Fruit fly (Drosophila melanogaster): ENCODE data around the gene CG10431.

Gene CG10431

DNA sequence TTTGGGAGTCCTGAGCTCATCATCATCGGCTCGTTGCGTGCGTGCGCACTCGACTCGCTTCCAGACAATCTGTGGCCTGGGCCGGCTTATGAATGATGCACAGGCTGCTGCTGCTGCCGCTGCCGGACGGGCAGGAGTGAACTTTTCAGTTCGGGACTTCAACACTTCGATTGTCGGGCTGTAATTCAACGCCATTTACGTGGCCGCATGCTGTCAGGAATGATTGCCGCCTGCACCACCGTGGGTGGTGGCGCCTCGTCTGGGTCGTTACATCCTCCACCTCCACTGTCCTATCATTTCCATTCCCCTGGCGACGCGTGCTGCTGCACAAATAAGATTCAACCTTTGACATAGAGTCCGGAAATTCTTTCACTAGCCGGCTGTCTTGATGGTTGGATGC, 35.5 kb downstream of the CG10431 start:
- TF ChIP-seq fd96Ca (GFP tag; IDR thresholded peaks at IDR 0.05) (no peak), rn (GFP tag; IDR thresholded peaks at IDR 0.05) (no peak), CG12605 (GFP tag; IDR thresholded peaks at IDR 0.05) (no peak), CG9948 (tag; optimal IDR thresholded peaks at IDR 0.05) (no peak), EcR (GFP tag; optimal IDR thresholded peaks at IDR 0.05) (no peak), Snoo (tag; optimal IDR thresholded peaks at IDR 0.05) (no peak), CG13204 (GFP tag; optimal IDR thresholded peaks at IDR 0.05) (no peak), CG4496 (GFP tag; IDR thresholded peaks at IDR 0.05) (no peak), gl (tag; optimal IDR thresholded peaks at IDR 0.05) (no peak), CG14655 (GFP tag; optimal IDR thresholded peaks at IDR 0.05) (no peak), Ets98B (GFP tag; IDR thresholded peaks at IDR 0.05) (no peak), CG10348 (GFP tag; IDR thresholded peaks at IDR 0.05) (no peak), CG8159 (tag; optimal IDR thresholded peaks at IDR 0.05) (no peak), CG17806 (tag; optimal IDR thresholded peaks at IDR 0.05) (no peak), D1 (tag; optimal IDR thresholded peaks at IDR 0.05) (no peak), Pif1A (GFP tag; optimal IDR thresholded peaks at IDR 0.05) (no peak), CG8301 (tag; optimal IDR thresholded peaks at IDR 0.05) (no peak), CG15710 (tag; optimal IDR thresholded peaks at IDR 0.05) (no peak), CG34367 (tag; optimal IDR thresholded peaks at IDR 0.05) (no peak), CG32121 (GFP tag; IDR thresholded peaks at IDR 0.05) (no peak)

DNA sequence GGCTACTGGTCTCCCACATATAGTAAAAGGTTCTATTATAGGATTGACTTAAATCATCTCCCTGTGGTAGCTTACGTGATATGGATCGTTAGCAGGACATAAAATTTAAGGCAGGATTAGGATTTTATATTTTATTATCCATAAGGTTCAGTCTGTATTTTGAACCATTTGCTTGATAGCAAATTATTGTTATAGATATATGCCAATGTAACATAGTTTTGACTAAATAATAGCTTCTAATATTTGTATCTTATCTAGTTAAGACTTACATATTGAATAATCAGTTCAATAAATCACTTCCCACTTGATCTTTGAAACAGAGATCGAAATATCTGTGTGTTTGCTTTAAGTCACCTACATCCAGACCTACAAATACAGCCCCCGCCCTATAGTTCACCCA, 36.1 kb downstream of the CG10431 start, which contains the start of gene robl37BC:
Gene robl37BC (plus strand): TSS at position 301 of the 400 bp plus-strand sequence.
- no peak for TF ChIP-seq CG13204 (GFP tag; optimal IDR thresholded peaks at IDR 0.05)
- TF ChIP-seq CG14655 (GFP tag; optimal IDR thresholded peaks at IDR 0.05), result no peak
- TF ChIP-seq CG10348 (GFP tag; IDR thresholded peaks at IDR 0.05), result no peak
- TF ChIP-seq Pif1B (GFP tag; optimal IDR thresholded peaks at IDR 0.05), result no peak
- TF ChIP-seq CG15710 (tag; optimal IDR thresholded peaks at IDR 0.05), result no peak
- no peak for TF ChIP-seq CG34367 (tag; optimal IDR thresholded peaks at IDR 0.05)
- TF ChIP-seq Snoo (tag; optimal IDR thresholded peaks at IDR 0.05), result no peak
- no peak for TF ChIP-seq CG9948 (tag; optimal IDR thresholded peaks at IDR 0.05)
- no peak for TF ChIP-seq CG4496 (GFP tag; IDR thresholded peaks at IDR 0.05)
- no peak for TF ChIP-seq CG12605 (GFP tag; IDR thresholded peaks at IDR 0.05)
- no peak for TF ChIP-seq gl (tag; optimal IDR thresholded peaks at IDR 0.05)
- no peak for TF ChIP-seq CG8159 (tag; optimal IDR thresholded peaks at IDR 0.05)
- no peak for TF ChIP-seq Pif1A (GFP tag; optimal IDR thresholded peaks at IDR 0.05)

DNA sequence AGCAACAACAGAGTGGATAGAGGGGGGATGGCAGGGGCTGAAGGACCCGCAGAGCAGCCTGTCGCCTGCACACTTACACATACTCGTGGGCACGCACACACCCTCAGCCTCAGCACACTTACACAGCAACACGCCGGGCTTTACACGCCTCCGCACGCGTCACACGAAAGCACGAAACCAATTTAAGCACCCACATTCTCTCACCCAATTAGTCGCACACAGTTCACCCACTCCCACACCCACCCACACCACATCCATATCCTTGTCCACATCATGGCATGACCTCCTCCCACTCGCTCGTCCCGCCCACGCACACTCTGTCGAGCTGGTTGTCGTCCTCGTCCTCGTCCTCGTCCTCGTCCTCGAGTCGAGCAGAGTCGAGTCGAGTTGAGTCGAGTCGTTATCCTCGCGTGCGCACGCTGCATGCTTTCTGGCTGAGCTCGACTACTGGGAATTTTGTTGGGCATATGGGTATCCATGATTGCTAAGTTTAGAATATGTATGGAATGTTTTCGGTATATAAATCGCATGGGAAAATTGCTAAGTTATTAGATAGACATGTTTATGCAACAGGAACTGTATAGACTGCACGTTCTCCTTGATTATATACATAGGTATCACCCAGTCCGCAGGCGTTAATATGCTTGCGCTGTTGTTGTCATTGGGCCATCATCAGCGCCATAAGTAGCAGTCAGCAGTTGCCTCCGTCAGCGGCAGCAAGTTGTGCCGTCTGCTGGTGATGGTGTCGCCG, 37.6 kb downstream of the CG10431 start:
- TF ChIP-seq CG8301 (tag; optimal IDR thresholded peaks at IDR 0.05) (peak; percentile 61), Pif1B (GFP tag; optimal IDR thresholded peaks at IDR 0.05) (peak; percentile 42), CG4496 (GFP tag; IDR thresholded peaks at IDR 0.05) (peak; percentile 67; the same call in 2 of the 3 replicates), CG15710 (tag; optimal IDR thresholded peaks at IDR 0.05) (peak; percentile 76), CG17806 (tag; optimal IDR thresholded peaks at IDR 0.05) (peak; percentile 74), CG9948 (tag; optimal IDR thresholded peaks at IDR 0.05) (peak; percentile 66), Snoo (tag; optimal IDR thresholded peaks at IDR 0.05) (peak; percentile 48), rn (GFP tag; IDR thresholded peaks at IDR 0.05) (0 out of 2 replicates have a peak, but pooled peaks have one; percentile 34), CG10348 (GFP tag; IDR thresholded peaks at IDR 0.05) (peak; percentile 32; the same call in 1 of the 2 replicates), CG34367 (tag; optimal IDR thresholded peaks at IDR 0.05) (peak; percentile 75), CG14655 (GFP tag; optimal IDR thresholded peaks at IDR 0.05) (peak; percentile 69), EcR (GFP tag; optimal IDR thresholded peaks at IDR 0.05) (no peak), fd96Ca (GFP tag; IDR thresholded peaks at IDR 0.05) (peak; percentile 81), gl (tag; optimal IDR thresholded peaks at IDR 0.05) (peak; percentile 46), CG32121 (GFP tag; IDR thresholded peaks at IDR 0.05) (peak; percentile 76), D1 (tag; optimal IDR thresholded peaks at IDR 0.05) (no peak), Ets98B (GFP tag; IDR thresholded peaks at IDR 0.05) (peak; percentile 62; the same call in 1 of the 2 replicates), CG12605 (GFP tag; IDR thresholded peaks at IDR 0.05) (peak; percentile 54; the same call in 1 of the 2 replicates), Pif1A (GFP tag; optimal IDR thresholded peaks at IDR 0.05) (peak; percentile 76), CG8159 (tag; optimal IDR thresholded peaks at IDR 0.05) (peak; percentile 80), CG13204 (GFP tag; optimal IDR thresholded peaks at IDR 0.05) (peak; percentile 61)

DNA sequence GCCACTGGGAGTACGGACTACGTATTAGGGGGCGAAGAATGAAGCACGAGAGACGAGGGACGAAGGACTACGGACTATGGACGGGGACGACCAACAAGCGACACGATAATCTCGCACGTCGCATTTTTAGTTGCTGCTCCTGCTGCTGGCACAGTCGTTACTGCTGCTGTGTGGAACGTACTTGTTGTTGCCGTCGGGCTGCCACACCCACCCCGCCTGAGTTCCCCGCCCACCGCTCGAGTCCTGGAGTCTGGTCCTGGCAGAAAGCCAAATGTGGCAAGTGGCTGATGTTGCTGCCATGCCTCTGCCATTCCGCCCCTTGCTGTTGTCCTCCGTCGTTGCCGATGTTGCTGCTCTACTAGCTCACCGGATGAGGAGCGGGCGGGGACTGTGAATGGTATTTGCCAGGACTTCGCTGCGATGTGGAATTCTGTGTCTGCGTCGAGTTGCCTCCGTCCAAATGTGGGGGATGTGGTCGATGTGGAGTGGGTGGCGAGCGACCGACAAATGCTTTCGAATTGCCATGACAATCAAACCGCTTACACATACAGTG, 38.3 kb downstream of the CG10431 start:
- TF ChIP-seq CG13204 (GFP tag; optimal IDR thresholded peaks at IDR 0.05) (peak; percentile 64), CG8301 (tag; optimal IDR thresholded peaks at IDR 0.05) (no peak)

DNA sequence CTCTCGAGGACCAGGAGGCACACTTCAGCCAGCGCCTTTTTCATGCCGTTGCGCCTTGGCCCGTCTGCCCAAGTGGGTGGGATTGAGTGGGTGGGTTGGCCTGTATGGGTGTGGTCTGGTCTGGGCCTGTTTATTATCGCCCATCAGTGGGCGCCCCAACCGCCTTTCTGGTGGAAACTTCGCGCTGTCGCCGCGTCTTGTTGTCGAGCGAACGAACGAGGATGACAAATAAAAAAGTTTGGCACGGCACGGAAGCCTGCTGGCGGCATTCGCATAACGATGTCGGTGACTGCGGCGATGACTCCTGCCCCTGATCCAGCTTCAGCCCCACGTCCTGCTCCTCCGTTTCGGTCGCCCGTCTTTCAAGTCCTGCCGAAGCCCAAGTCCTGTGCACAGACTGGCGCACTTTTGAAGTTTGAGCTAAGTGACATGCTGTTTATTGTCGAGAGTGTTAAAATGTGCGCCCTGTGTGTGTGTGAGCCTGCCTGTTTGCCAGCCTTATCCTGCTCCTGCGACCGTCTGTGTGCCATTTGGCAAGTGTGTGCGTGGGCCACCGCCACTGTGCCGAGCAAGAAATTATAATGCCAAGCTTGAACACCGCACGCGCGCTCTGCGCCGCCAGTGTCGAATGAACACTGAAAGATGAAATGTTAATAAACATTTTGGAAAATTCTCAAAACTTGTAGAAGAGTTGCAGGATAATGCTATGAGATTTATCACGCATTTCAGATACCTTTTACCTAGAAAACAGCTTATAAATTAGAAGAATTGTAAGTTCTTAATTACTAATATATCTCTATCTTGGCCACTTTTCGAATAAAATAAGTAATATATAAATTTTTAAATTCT, 39.7 kb downstream of the CG10431 start:
- TF ChIP-seq CG34367 (tag; optimal IDR thresholded peaks at IDR 0.05) (peak; percentile 39), Pif1A (GFP tag; optimal IDR thresholded peaks at IDR 0.05) (peak; percentile 10), CG17806 (tag; optimal IDR thresholded peaks at IDR 0.05) (peak; percentile 57), EcR (GFP tag; optimal IDR thresholded peaks at IDR 0.05) (no peak), CG4496 (GFP tag; IDR thresholded peaks at IDR 0.05) (peak; percentile 40; the same call in 1 of the 3 replicates), Pif1B (GFP tag; optimal IDR thresholded peaks at IDR 0.05) (peak; percentile 4), CG8301 (tag; optimal IDR thresholded peaks at IDR 0.05) (peak; percentile 35), CG13204 (GFP tag; optimal IDR thresholded peaks at IDR 0.05) (no peak), CG15710 (tag; optimal IDR thresholded peaks at IDR 0.05) (peak; percentile 67), CG12605 (GFP tag; IDR thresholded peaks at IDR 0.05) (no peak), fd96Ca (GFP tag; IDR thresholded peaks at IDR 0.05) (no peak), D1 (tag; optimal IDR thresholded peaks at IDR 0.05) (no peak), CG14655 (GFP tag; optimal IDR thresholded peaks at IDR 0.05) (peak; percentile 58), Ets98B (GFP tag; IDR thresholded peaks at IDR 0.05) (no peak), CG32121 (GFP tag; IDR thresholded peaks at IDR 0.05) (no peak), CG9948 (tag; optimal IDR thresholded peaks at IDR 0.05) (peak; percentile 55), CG10348 (GFP tag; IDR thresholded peaks at IDR 0.05) (no peak), rn (GFP tag; IDR thresholded peaks at IDR 0.05) (no peak), Snoo (tag; optimal IDR thresholded peaks at IDR 0.05) (peak; percentile 24), gl (tag; optimal IDR thresholded peaks at IDR 0.05) (no peak), CG8159 (tag; optimal IDR thresholded peaks at IDR 0.05) (peak; percentile 76)
